Worm (Caenorhabditis elegans) whole organism, L3 larva: Measurements from ENCODE around the gene M18.3.

ENCODE experiments used
- R02D3.7 ChIP-seq: fragments of 150-350 bp; optimal IDR thresholded peaks from 2 replicates; lab custom pipeline; 2014; ENCODE audit warnings: missing biosample characterization, missing genetic modification characterization
- aly-2 ChIP-seq: fragments of 150-350 bp; optimal IDR thresholded peaks from 2 replicates; lab custom pipeline; 2014; ENCODE audit warnings: missing biosample characterization, missing genetic modification characterization
- ama-1 ChIP-seq: fragments of 150-350 bp; optimal IDR thresholded peaks from 2 replicates; lab custom pipeline; 2018
- ceh-16 ChIP-seq: sonication (generic microtip); optimal IDR thresholded peaks from 2 replicates; lab custom pipeline; 2017; ENCODE audit warnings: missing biosample characterization, missing genetic modification characterization
- ceh-28 ChIP-seq: fragments of 150-350 bp; optimal IDR thresholded peaks from 2 replicates; lab custom pipeline; 2014; ENCODE audit warnings: missing biosample characterization, missing genetic modification reagents, missing genetic modification characterization
- ceh-9 ChIP-seq: sonication (generic microtip); optimal IDR thresholded peaks from 2 replicates; lab custom pipeline; 2018; ENCODE audit warnings: missing biosample characterization, missing genetic modification characterization
- daf-12 ChIP-seq: fragments of 150-350 bp; optimal IDR thresholded peaks from 2 replicates; lab custom pipeline; 2014; ENCODE audit warnings: missing biosample characterization, missing genetic modification reagents, missing genetic modification characterization
- egl-27 ChIP-seq: sonication (generic microtip); optimal IDR thresholded peaks from 4 replicates; lab custom pipeline; 2017; ENCODE audit warnings: missing biosample characterization, missing genetic modification reagents, missing genetic modification characterization
- egl-5 ChIP-seq: fragments of 150-350 bp; optimal IDR thresholded peaks from 2 replicates; lab custom pipeline; 2017; ENCODE audit warnings: missing biosample characterization, missing genetic modification reagents, missing genetic modification characterization, inconsistent platforms
- elt-2 ChIP-seq: sonication (generic microtip); optimal IDR thresholded peaks from 2 replicates; lab custom pipeline; 2016; ENCODE audit warnings: missing genetic modification reagents, mild to moderate bottlenecking, missing genetic modification characterization, missing compliant biosample characterization
- elt-3 ChIP-seq, 3 experiments: fragments of 150-350 bp in 1 of 3; sonication (generic microtip) in 2 of 3; optimal IDR thresholded peaks; 2 replicates in 2 of 3; 4 replicates in 1 of 3; lab custom pipeline; 2014 to 2017; ENCODE audit warnings: missing biosample characterization in 3 of 3, missing genetic modification characterization in 3 of 3
- eor-1 ChIP-seq, 2 experiments: fragments of 150-350 bp; optimal IDR thresholded peaks; 2 replicates each; lab custom pipeline; 2014 to 2018; ENCODE audit warnings: missing biosample characterization in 2 of 2, missing genetic modification characterization in 2 of 2
- fkh-10 ChIP-seq: sonication (generic microtip); optimal IDR thresholded peaks from 2 replicates; lab custom pipeline; 2017; ENCODE audit warnings: missing biosample characterization, missing genetic modification reagents, missing genetic modification characterization
- fkh-2 ChIP-seq: fragments of 150-350 bp; optimal IDR thresholded peaks from 2 replicates; lab custom pipeline; 2014; ENCODE audit warnings: missing biosample characterization, missing genetic modification reagents, missing genetic modification characterization
- fos-1 ChIP-seq: fragments of 150-350 bp; optimal IDR thresholded peaks from 2 replicates; lab custom pipeline; 2014; ENCODE audit warnings: missing biosample characterization, missing genetic modification characterization
- hmg-11 ChIP-seq: sonication (generic microtip); optimal IDR thresholded peaks from 2 replicates; lab custom pipeline; 2016; ENCODE audit warnings: missing genetic modification characterization, missing compliant biosample characterization
- lin-15B ChIP-seq: fragments of 150-350 bp; optimal IDR thresholded peaks from 2 replicates; lab custom pipeline; 2014; ENCODE audit warnings: missing biosample characterization, missing genetic modification characterization
- lin-39 ChIP-seq: fragments of 150-350 bp; optimal IDR thresholded peaks from 2 replicates; lab custom pipeline; 2018; ENCODE audit warnings: missing biosample characterization, missing genetic modification reagents, missing genetic modification characterization
- lsy-12 ChIP-seq: sonication (generic microtip); optimal IDR thresholded peaks from 2 replicates; lab custom pipeline; 2016; ENCODE audit warnings: mild to moderate bottlenecking, missing genetic modification characterization, missing compliant biosample characterization
- mdl-1 ChIP-seq: fragments of 150-350 bp; optimal IDR thresholded peaks from 2 replicates; lab custom pipeline; 2014; ENCODE audit warnings: missing biosample characterization, missing genetic modification characterization
- mml-1 ChIP-seq: fragments of 150-350 bp; sonication (generic microtip); optimal IDR thresholded peaks from 3 replicates; lab custom pipeline; 2014; ENCODE audit warnings: missing biosample characterization, missing genetic modification characterization
- nfya-1 ChIP-seq: sonication (generic microtip); optimal IDR thresholded peaks from 2 replicates; lab custom pipeline; 2017; ENCODE audit warnings: missing genetic modification characterization, mild to moderate bottlenecking, missing compliant biosample characterization, antibody characterized with exemption, moderate library complexity; ENCODE audit not compliant: insufficient read depth
- nhr-23 ChIP-seq: fragments of 150-350 bp; optimal IDR thresholded peaks from 2 replicates; lab custom pipeline; 2014; ENCODE audit warnings: missing biosample characterization, missing genetic modification reagents, missing genetic modification characterization
- nhr-237 ChIP-seq: fragments of 150-350 bp; optimal IDR thresholded peaks from 2 replicates; lab custom pipeline; 2014; ENCODE audit warnings: missing biosample characterization, missing genetic modification characterization
- nhr-25 ChIP-seq: sonication (generic microtip); optimal IDR thresholded peaks from 2 replicates; lab custom pipeline; 2017; ENCODE audit warnings: missing biosample characterization, missing genetic modification characterization
- nhr-28 ChIP-seq: fragments of 150-350 bp; optimal IDR thresholded peaks from 2 replicates; lab custom pipeline; 2014; ENCODE audit warnings: missing biosample characterization, missing genetic modification characterization
- nhr-43 ChIP-seq: sonication (generic microtip); optimal IDR thresholded peaks from 2 replicates; lab custom pipeline; 2016; ENCODE audit warnings: mild to moderate bottlenecking, missing genetic modification characterization, missing compliant biosample characterization; ENCODE audit not compliant: poor library complexity, severe bottlenecking
- nhr-67 ChIP-seq: fragments of 150-350 bp; optimal IDR thresholded peaks from 2 replicates; lab custom pipeline; 2014; ENCODE audit warnings: missing biosample characterization, missing genetic modification characterization
- nhr-76 ChIP-seq: fragments of 150-350 bp; sonication (generic microtip); optimal IDR thresholded peaks from 5 replicates; lab custom pipeline; 2014; ENCODE audit warnings: missing biosample characterization, missing genetic modification characterization
- pha-4 ChIP-seq: fragments of 150-350 bp; optimal IDR thresholded peaks from 2 replicates; lab custom pipeline; 2014; ENCODE audit warnings: missing biosample characterization, missing genetic modification reagents, missing genetic modification characterization
- pqm-1 ChIP-seq: fragments of 150-350 bp; optimal IDR thresholded peaks from 2 replicates; lab custom pipeline; 2017; ENCODE audit warnings: missing biosample characterization, missing genetic modification characterization, inconsistent platforms
- sea-2 ChIP-seq: fragments of 150-350 bp; sonication (generic microtip); optimal IDR thresholded peaks from 4 replicates; lab custom pipeline; 2014; ENCODE audit warnings: missing biosample characterization, missing genetic modification reagents, missing genetic modification characterization
- skn-1 ChIP-seq: fragments of 150-350 bp; optimal IDR thresholded peaks from 2 replicates; lab custom pipeline; 2014; ENCODE audit warnings: missing biosample characterization, missing genetic modification characterization
- snpc-4 ChIP-seq: fragments of 150-350 bp; optimal IDR thresholded peaks from 2 replicates; lab custom pipeline; 2014; ENCODE audit warnings: missing biosample characterization, missing genetic modification characterization
- tbx-2 ChIP-seq: sonication (generic microtip); optimal IDR thresholded peaks from 2 replicates; lab custom pipeline; 2016; ENCODE audit warnings: mild to moderate bottlenecking, missing genetic modification characterization, missing compliant biosample characterization
- unc-39 ChIP-seq: sonication (generic microtip); optimal IDR thresholded peaks from 4 replicates; lab custom pipeline; 2017; ENCODE audit warnings: missing biosample characterization, missing genetic modification characterization
- unc-62 ChIP-seq: fragments of 150-350 bp; sonication (generic microtip); optimal IDR thresholded peaks from 4 replicates; lab custom pipeline; 2014; ENCODE audit warnings: missing biosample characterization, missing genetic modification reagents, missing genetic modification characterization
- ztf-11 ChIP-seq: fragments of 150-350 bp; optimal IDR thresholded peaks from 2 replicates; lab custom pipeline; 2014; ENCODE audit warnings: missing biosample characterization, missing genetic modification characterization

The M18.3 gene

ce11 chrIV:12086498-12086897 is 19.2 kb upstream of the M18.3 start (continued):
- TF ChIP-seq daf-12 (tag; lab: Kevin White, UChicago) (no peak), ceh-28 (no peak), egl-5 (tag; lab: Kevin White, UChicago) (no peak), unc-39 (tag; lab: Kevin White, UChicago) (no peak), lin-39 (tag; lab: Kevin White, UChicago) (peak; percentile 86), nhr-67 (tag; lab: Kevin White, UChicago) (no peak), ceh-16 (tag; lab: Kevin White, UChicago) (no peak), nhr-25 (tag; lab: Kevin White, UChicago) (peak; percentile 79)

- no peak for TF ChIP-seq fkh-2 (tag; lab: Kevin White, UChicago)
- TF ChIP-seq ama-1 (lab: Kevin White, UChicago): no peak
- TF ChIP-seq nhr-28 (tag; lab: Kevin White, UChicago): no peak
- TF ChIP-seq lin-15B (tag; lab: Kevin White, UChicago): peak; percentile 81
- TF ChIP-seq nhr-25 (tag; lab: Kevin White, UChicago): peak; percentile 65
- peak; percentile 31 for TF ChIP-seq skn-1 (tag; lab: Kevin White, UChicago)
- TF ChIP-seq nfya-1 (tag; lab: Kevin White, UChicago): peak; percentile 61
- no peak for TF ChIP-seq lsy-12
- no peak for TF ChIP-seq nhr-76 (tag; lab: Kevin White, UChicago)
- TF ChIP-seq lin-39 (tag; lab: Kevin White, UChicago): peak; percentile 35
- TF ChIP-seq pqm-1: no peak
- TF ChIP-seq ceh-16 (tag; lab: Kevin White, UChicago): no peak
- no peak for TF ChIP-seq sea-2 (GFP tag; lab: Kevin White, UChicago)
- TF ChIP-seq pha-4 (tag; lab: Kevin White, UChicago): peak; percentile 69
- peak; percentile 24 for TF ChIP-seq snpc-4 (tag; lab: Kevin White, UChicago)
- TF ChIP-seq hmg-11 (tag; lab: Kevin White, UChicago): no peak
- TF ChIP-seq ceh-9 (tag; lab: Kevin White, UChicago): no peak
- TF ChIP-seq egl-5 (tag; lab: Kevin White, UChicago): peak; percentile 26
- no peak for TF ChIP-seq R02D3.7 (tag; lab: Kevin White, UChicago)
- TF ChIP-seq mdl-1 (tag; lab: Kevin White, UChicago): no peak
Observed at ce11 chrIV:12088898-12089297, 16.8 kb upstream of the M18.3 start.

ce11 chrIV:12089551-12089950 is 16.1 kb upstream of the M18.3 start, which contains the start of gene F11A10.6:
Gene F11A10.6 (minus strand): TSS chrIV:12089651.
- TF ChIP-seq ceh-16 (tag; lab: Kevin White, UChicago) (no peak), fkh-10 (GFP tag; lab: Kevin White, UChicago) (no peak), nhr-237 (no peak), nhr-25 (tag; lab: Kevin White, UChicago) (no peak), nhr-23 (tag; lab: Kevin White, UChicago) (no peak), elt-2 (tag; lab: Kevin White, UChicago) (no peak)

- no peak for TF ChIP-seq nhr-23 (tag; lab: Kevin White, UChicago)
- TF ChIP-seq mml-1 (tag; lab: Kevin White, UChicago): no peak
- TF ChIP-seq eor-1 (tag; optimal IDR thresholded peaks at IDR 0.05; lab: Kevin White, UChicago): no peak
- TF ChIP-seq unc-39 (tag; lab: Kevin White, UChicago): no peak
- no peak for TF ChIP-seq fos-1 (tag; lab: Kevin White, UChicago)
- TF ChIP-seq skn-1 (tag; lab: Kevin White, UChicago): no peak
- no peak for TF ChIP-seq ztf-11
- TF ChIP-seq unc-62 (GFP tag; lab: Kevin White, UChicago): no peak
- no peak for TF ChIP-seq hmg-11 (tag; lab: Kevin White, UChicago)
- no peak for TF ChIP-seq sea-2 (GFP tag; lab: Kevin White, UChicago)
- TF ChIP-seq egl-27 (tag; lab: Kevin White, UChicago): no peak
- TF ChIP-seq nhr-43: no peak
- no peak for TF ChIP-seq elt-3 (tag; optimal IDR thresholded peaks at IDR 0.05; lab: Kevin White, UChicago)
- no peak for TF ChIP-seq aly-2 (tag; lab: Kevin White, UChicago)
- no peak for TF ChIP-seq egl-5 (tag; lab: Kevin White, UChicago)
- no peak for TF ChIP-seq tbx-2 (tag; lab: Kevin White, UChicago)
- TF ChIP-seq elt-2 (tag; lab: Kevin White, UChicago): no peak
- no peak for TF ChIP-seq lin-15B (tag; lab: Kevin White, UChicago)
- TF ChIP-seq nfya-1 (tag; lab: Kevin White, UChicago): no peak
Observed at ce11 chrIV:12092113-12092512, 13.5 kb upstream of the M18.3 start, which contains the start of gene mig-32. Gene mig-32 (minus strand): TSS chrIV:12092213.
